Worm (Caenorhabditis elegans) whole organism, L4 larva: Measurements from ENCODE around the gene gbh-2.
A peak's percentile ranks its signal among the peaks of the same experiment; 100 is the strongest.

Experiments used
- D1046.2 ChIP-seq: fragments of 200-800 bp; sonication (Bioruptor generic); IDR thresholded peaks from 2 replicates; pipeline ENCODE4 v1.3.6; 2022; ENCODE audit warnings: missing genetic modification characterization, missing compliant biosample characterization
- F10B5.3 ChIP-seq: sonication (generic microtip); optimal IDR thresholded peaks from 2 replicates; lab custom pipeline; 2016; ENCODE audit warnings: mild to moderate bottlenecking, missing genetic modification characterization, missing compliant biosample characterization
- F37D6.2 ChIP-seq: sonication (generic microtip); optimal IDR thresholded peaks from 2 replicates; lab custom pipeline; 2016; ENCODE audit warnings: mild to moderate bottlenecking, missing genetic modification characterization, missing compliant biosample characterization
- F44E2.7 ChIP-seq: fragments of 200-800 bp; sonication (Bioruptor generic); IDR thresholded peaks from 2 replicates; pipeline ENCODE4 v2.1.2; 2022; ENCODE audit warnings: missing genetic modification characterization, missing compliant biosample characterization
- Y48G9A.11 ChIP-seq: fragments of 200-800 bp; sonication (Bioruptor generic); IDR thresholded peaks from 2 replicates; pipeline ENCODE4 v1.3.6; 2022; ENCODE audit warnings: missing genetic modification reagents, missing genetic modification characterization, missing compliant biosample characterization
- Y5F2A.4 ChIP-seq: fragments of 200-800 bp; sonication (Bioruptor generic); optimal IDR thresholded peaks from 2 replicates; lab custom pipeline; 2018; ENCODE audit warnings: mild to moderate bottlenecking, missing genetic modification characterization, missing compliant biosample characterization
- ama-1 ChIP-seq: fragments of 150-350 bp; optimal IDR thresholded peaks from 2 replicates; lab custom pipeline; 2014; ENCODE audit warnings: inconsistent platforms, mixed read lengths
- arid-1 ChIP-seq: fragments of 200-800 bp; sonication (Bioruptor generic); conservative IDR thresholded peaks from 2 replicates; pipeline ENCODE4 v1.3.6; 2022; ENCODE audit warnings: missing genetic modification reagents, missing genetic modification characterization, missing compliant biosample characterization
- attf-4 ChIP-seq: sonication (generic microtip); optimal IDR thresholded peaks from 3 replicates; lab custom pipeline; 2017; ENCODE audit warnings: missing biosample characterization, missing genetic modification characterization
- ceh-32 ChIP-seq: sonication (generic microtip); optimal IDR thresholded peaks from 2 replicates; lab custom pipeline; 2016; ENCODE audit warnings: mild to moderate bottlenecking, missing genetic modification characterization, missing compliant biosample characterization; ENCODE audit not compliant: poor library complexity
- ceh-62 ChIP-seq: sonication (generic microtip); optimal IDR thresholded peaks from 2 replicates; lab custom pipeline; 2017; ENCODE audit warnings: missing biosample characterization, missing genetic modification characterization
- cey-2 ChIP-seq: sonication (generic microtip); optimal IDR thresholded peaks from 3 replicates; lab custom pipeline; 2017; ENCODE audit warnings: missing genetic modification characterization, mild to moderate bottlenecking, missing compliant biosample characterization, antibody characterized with exemption, borderline replicate concordance; ENCODE audit not compliant: insufficient read depth
- ctbp-1 ChIP-seq: fragments of 200-800 bp; sonication (Bioruptor generic); IDR thresholded peaks from 2 replicates; pipeline ENCODE4 v1.3.6; 2022; ENCODE audit warnings: missing genetic modification reagents, missing genetic modification characterization, missing compliant biosample characterization
- daf-12 ChIP-seq: fragments of 150-350 bp; optimal IDR thresholded peaks from 2 replicates; lab custom pipeline; 2014; ENCODE audit warnings: missing biosample characterization, missing genetic modification reagents, missing genetic modification characterization
- daf-16 ChIP-seq, 3 experiments: sonication (generic microtip); optimal IDR thresholded peaks; 2 replicates each; lab custom pipeline; 2016 to 2017; ENCODE audit warnings: missing genetic modification characterization in 3 of 3, missing genetic modification reagents in 3 of 3, mild to moderate bottlenecking in 2 of 3, missing compliant biosample characterization in 2 of 3, missing biosample characterization in 1 of 3, moderate library complexity in 1 of 3
- dmd-6 ChIP-seq: fragments of 200-800 bp; sonication (Bioruptor generic); IDR thresholded peaks from 2 replicates; pipeline ENCODE4 v1.3.6; 2022; ENCODE audit warnings: missing genetic modification reagents, missing genetic modification characterization, missing compliant biosample characterization
- dpl-1 ChIP-seq: fragments of 150-350 bp; optimal IDR thresholded peaks from 2 replicates; lab custom pipeline; 2014; ENCODE audit warnings: missing biosample characterization, missing genetic modification reagents, missing genetic modification characterization
- egl-27 ChIP-seq: sonication (generic microtip); optimal IDR thresholded peaks from 3 replicates; lab custom pipeline; 2017; ENCODE audit warnings: missing biosample characterization, missing genetic modification reagents, missing genetic modification characterization
- fkh-10 ChIP-seq: fragments of 150-350 bp; optimal IDR thresholded peaks from 2 replicates; lab custom pipeline; 2014; ENCODE audit warnings: missing biosample characterization, missing genetic modification reagents, missing genetic modification characterization
- fos-1 ChIP-seq: fragments of 150-350 bp; optimal IDR thresholded peaks from 2 replicates; lab custom pipeline; 2014; ENCODE audit warnings: missing biosample characterization, missing genetic modification characterization
- hmg-1.1 ChIP-seq: fragments of 200-800 bp; sonication (Bioruptor generic); IDR thresholded peaks from 2 replicates; pipeline ENCODE4 v1.3.6; 2022; ENCODE audit warnings: missing genetic modification reagents, missing genetic modification characterization, missing compliant biosample characterization
- lim-7 ChIP-seq: fragments of 200-800 bp; sonication (Bioruptor generic); IDR thresholded peaks from 2 replicates; pipeline ENCODE4 v1.3.6; 2022; ENCODE audit warnings: missing genetic modification characterization, missing compliant biosample characterization
- lin-1 ChIP-seq: fragments of 200-800 bp; sonication (Bioruptor generic); IDR thresholded peaks from 2 replicates; pipeline ENCODE4 v1.3.6; 2022; ENCODE audit warnings: missing genetic modification reagents, missing genetic modification characterization, missing compliant biosample characterization
- lin-13 ChIP-seq: fragments of 150-350 bp; optimal IDR thresholded peaks from 2 replicates; lab custom pipeline; 2014; ENCODE audit warnings: missing biosample characterization, missing genetic modification reagents, missing genetic modification characterization
- lin-29 ChIP-seq: fragments of 200-800 bp; sonication (Bioruptor generic); IDR thresholded peaks from 2 replicates; pipeline ENCODE4 v1.3.6; 2022; ENCODE audit warnings: missing genetic modification reagents, missing genetic modification characterization, missing compliant biosample characterization
- lsy-2 ChIP-seq, 2 experiments: fragments of 150-350 bp in 1 of 2; sonication (generic microtip) in 1 of 2; optimal IDR thresholded peaks; 2 replicates each; lab custom pipeline; 2014 to 2017; ENCODE audit warnings: missing biosample characterization in 2 of 2, missing genetic modification characterization in 2 of 2
- mdl-1 ChIP-seq, 2 experiments: fragments of 150-350 bp in 1 of 2; sonication (generic microtip) in 1 of 2; optimal IDR thresholded peaks; 2 replicates each; lab custom pipeline; 2014 to 2017; ENCODE audit warnings: missing biosample characterization in 2 of 2, missing genetic modification characterization in 2 of 2
- nhr-102 ChIP-seq: sonication (generic microtip); optimal IDR thresholded peaks from 2 replicates; lab custom pipeline; 2016; ENCODE audit warnings: mild to moderate bottlenecking, missing genetic modification characterization, moderate library complexity, missing compliant biosample characterization
- nhr-111 ChIP-seq: fragments of 200-800 bp; sonication (Bioruptor generic); optimal IDR thresholded peaks from 2 replicates; lab custom pipeline; 2018; ENCODE audit warnings: mild to moderate bottlenecking, missing genetic modification characterization, missing compliant biosample characterization
- nhr-28 ChIP-seq: fragments of 150-350 bp; optimal IDR thresholded peaks from 2 replicates; lab custom pipeline; 2014; ENCODE audit warnings: missing biosample characterization, missing genetic modification characterization
- nhr-41 ChIP-seq: fragments of 200-800 bp; sonication (Bioruptor generic); IDR thresholded peaks from 2 replicates; pipeline ENCODE4 v1.3.6; 2022; ENCODE audit warnings: missing genetic modification reagents, missing genetic modification characterization, missing compliant biosample characterization
- nhr-48 ChIP-seq: sonication (generic microtip); optimal IDR thresholded peaks from 2 replicates; lab custom pipeline; 2016; ENCODE audit warnings: mild to moderate bottlenecking, missing genetic modification characterization, missing compliant biosample characterization
- nhr-6 ChIP-seq: fragments of 150-350 bp; optimal IDR thresholded peaks from 2 replicates; lab custom pipeline; 2014; ENCODE audit warnings: missing biosample characterization, missing genetic modification characterization
- nhr-76 ChIP-seq: fragments of 150-350 bp; optimal IDR thresholded peaks from 2 replicates; lab custom pipeline; 2014; ENCODE audit warnings: missing biosample characterization, missing genetic modification characterization
- pha-4 ChIP-seq, 2 experiments: fragments of 150-350 bp in 1 of 2; fragments of 200-800 bp in 1 of 2; sonication (Bioruptor generic) in 1 of 2; IDR thresholded peaks in 1 of 2; optimal IDR thresholded peaks in 1 of 2; 2 replicates each; pipeline versions ENCODE4 v1.3.6 to Lab custom; 2014 to 2022; ENCODE audit warnings: missing genetic modification characterization in 2 of 2, missing genetic modification reagents in 2 of 2, missing biosample characterization in 1 of 2, missing compliant biosample characterization in 1 of 2
- saeg-2 ChIP-seq: fragments of 200-800 bp; sonication (Bioruptor generic); IDR thresholded peaks from 2 replicates; pipeline ENCODE4 v1.3.6; 2022; ENCODE audit warnings: missing genetic modification reagents, missing genetic modification characterization, missing compliant biosample characterization
- set-16 ChIP-seq: fragments of 200-800 bp; sonication (Bioruptor generic); IDR thresholded peaks from 2 replicates; pipeline ENCODE4 v1.3.6; 2022; ENCODE audit warnings: missing genetic modification reagents, missing genetic modification characterization, missing compliant biosample characterization
- snpc-4 ChIP-seq: fragments of 150-350 bp; optimal IDR thresholded peaks from 2 replicates; lab custom pipeline; 2014; ENCODE audit warnings: missing biosample characterization, missing genetic modification characterization
- spr-3 ChIP-seq: fragments of 200-800 bp; sonication (Bioruptor generic); optimal IDR thresholded peaks from 2 replicates; lab custom pipeline; 2018; ENCODE audit warnings: mild to moderate bottlenecking, missing genetic modification characterization, missing compliant biosample characterization
- tra-1 ChIP-seq: fragments of 200-800 bp; sonication (Bioruptor generic); IDR thresholded peaks from 2 replicates; pipeline ENCODE4 v1.3.6; 2022; ENCODE audit warnings: missing genetic modification reagents, missing genetic modification characterization, missing compliant biosample characterization
- unc-130 ChIP-seq: sonication (generic microtip); optimal IDR thresholded peaks from 2 replicates; lab custom pipeline; 2016; ENCODE audit warnings: missing genetic modification reagents, missing genetic modification characterization, missing compliant biosample characterization
- unc-62 ChIP-seq, 3 experiments: fragments of 150-350 bp in 1 of 3; sonication (generic microtip); optimal IDR thresholded peaks in 2 of 3; peaks in 1 of 3; 1 replicate in 1 of 3; 2 replicates in 2 of 3; lab custom pipeline; 2014 to 2017; ENCODE audit warnings: missing biosample characterization in 3 of 3, missing genetic modification characterization in 3 of 3, missing genetic modification reagents in 3 of 3, missing genotype in 1 of 3
- vab-7 ChIP-seq: fragments of 200-800 bp; sonication (Bioruptor generic); IDR thresholded peaks from 2 replicates; pipeline ENCODE4 v1.3.6; 2022; ENCODE audit warnings: missing genetic modification reagents, missing genetic modification characterization, missing compliant biosample characterization
- zfp-2 ChIP-seq: sonication (generic microtip); optimal IDR thresholded peaks from 2 replicates; lab custom pipeline; 2016; ENCODE audit warnings: mild to moderate bottlenecking, missing genetic modification characterization, missing compliant biosample characterization
- zfp-3 ChIP-seq: fragments of 200-800 bp; sonication (Bioruptor generic); conservative IDR thresholded peaks from 2 replicates; pipeline ENCODE4 v1.3.6; 2022; ENCODE audit warnings: missing genetic modification reagents, missing genetic modification characterization, missing compliant biosample characterization
- zip-2 ChIP-seq: fragments of 150-350 bp; optimal IDR thresholded peaks from 2 replicates; lab custom pipeline; 2014; ENCODE audit warnings: missing biosample characterization, missing genetic modification characterization
- ztf-7 ChIP-seq: fragments of 150-350 bp; optimal IDR thresholded peaks from 2 replicates; lab custom pipeline; 2014; ENCODE audit warnings: missing biosample characterization, missing genetic modification characterization

Gene gbh-2

ce11 chrII:8481033-8481708, 4.5 kb upstream of the gbh-2 start (continued):
- TF ChIP-seq daf-12 (tag; lab: Kevin White, UChicago), result no peak
- TF ChIP-seq lim-7 (GFP tag; lab: Robert Waterston, UW), result no peak
- peak; percentile 24 for TF ChIP-seq nhr-28 (tag; lab: Kevin White, UChicago)
- TF ChIP-seq dpl-1, result no peak
- TF ChIP-seq daf-16 (GFP tag; optimal IDR thresholded peaks at IDR 0.05; lab: Kevin White, UChicago), result peak in 1 of 2 experiments; percentile 87
- TF ChIP-seq daf-16 (tag; optimal IDR thresholded peaks at IDR 0.05; lab: Kevin White, UChicago), result peak; percentile 70

ce11 chrII:8481731-8482253, 3.9 kb upstream of the gbh-2 start, which contains the start of gene M05D6.5:
TSS of gene M05D6.5 (minus strand) at chrII:8482203.
- TF ChIP-seq nhr-41 (GFP tag; lab: Robert Waterston, UW) (no peak), dmd-6 (no peak), vab-7 (peak; percentile 3; the same call in 1 of the 2 replicates), lsy-2 (tag; optimal IDR thresholded peaks at IDR 0.05; lab: Kevin White, UChicago) (no peak), egl-27 (tag; lab: Kevin White, UChicago) (no peak), set-16 (GFP tag; lab: Robert Waterston, UW) (no peak), unc-130 (GFP tag; lab: Kevin White, UChicago) (no peak), ceh-32 (tag; lab: Kevin White, UChicago) (no peak), tra-1 (GFP tag; lab: Robert Waterston, UW) (no peak), F10B5.3 (tag; lab: Kevin White, UChicago) (no peak), zfp-2 (no peak), D1046.2 (GFP tag; lab: Robert Waterston, UW) (no peak), saeg-2 (no peak), lin-1 (GFP tag; lab: Robert Waterston, UW) (no peak), nhr-111 (GFP tag; lab: Kevin White, UChicago) (no peak), lin-29 (no peak), nhr-76 (no peak), F37D6.2 (tag; lab: Kevin White, UChicago) (no peak), unc-62 (GFP tag; optimal IDR thresholded peaks at IDR 0.05 in 1 of 2; lab: Kevin White, UChicago) (peak in 1 of 2 experiments; percentile 34), unc-62 (tag; optimal IDR thresholded peaks at IDR 0.05; lab: Kevin White, UChicago) (no peak), hmg-1.1 (no peak), attf-4 (tag; lab: Kevin White, UChicago) (no peak), lin-13 (GFP tag; lab: Kevin White, UChicago) (no peak), arid-1 (GFP tag; lab: Robert Waterston, UW) (no peak), Y5F2A.4 (GFP tag; lab: Kevin White, UChicago) (no peak), snpc-4 (tag; lab: Kevin White, UChicago) (no peak), nhr-102 (tag; lab: Kevin White, UChicago) (no peak), ceh-62 (tag; lab: Kevin White, UChicago) (no peak), cey-2 (tag; lab: Kevin White, UChicago) (no peak), nhr-6 (tag; lab: Kevin White, UChicago) (no peak), fkh-10 (GFP tag; lab: Kevin White, UChicago) (no peak), zip-2 (tag; lab: Kevin White, UChicago) (no peak), F44E2.7 (no peak), zfp-3 (GFP tag; lab: Robert Waterston, UW) (peak; percentile 57), daf-16 (GFP tag; optimal IDR thresholded peaks at IDR 0.05; lab: Kevin White, UChicago) (no peak), daf-16 (tag; optimal IDR thresholded peaks at IDR 0.05; lab: Kevin White, UChicago) (no peak), ctbp-1 (GFP tag; lab: Robert Waterston, UW) (no peak), nhr-48 (tag; lab: Kevin White, UChicago) (no peak), mdl-1 (tag; optimal IDR thresholded peaks at IDR 0.05; lab: Kevin White, UChicago) (no peak), ama-1 (peak; percentile 14), fos-1 (tag; lab: Kevin White, UChicago) (no peak), ztf-7 (tag; lab: Kevin White, UChicago) (no peak), pha-4 (GFP tag; IDR thresholded peaks at IDR 0.05; lab: Robert Waterston, UW) (peak; percentile 23; the same call in 1 of the 2 replicates), pha-4 (tag; optimal IDR thresholded peaks at IDR 0.05; lab: Kevin White, UChicago) (no peak), spr-3 (no peak), Y48G9A.11 (no peak)
